Fruit fly (Drosophila melanogaster): ENCODE measurements around the gene Pxt.

The Pxt gene

dm6 chr3R:17701131-17701593 is 18.1 kb upstream of the Pxt start (continued):
- TF ChIP-seq repo (GFP tag; optimal IDR thresholded peaks at IDR 0.05) (no peak), CG8290 (GFP tag; optimal IDR thresholded peaks at IDR 0.05) (no peak), CG8290 (tag; optimal IDR thresholded peaks at IDR 0.05) (peak in 1 of 2 experiments; percentile 7), wek (GFP tag; optimal IDR thresholded peaks at IDR 0.05) (no peak), CG4854 (GFP tag; optimal IDR thresholded peaks at IDR 0.05) (no peak), CG31441 (GFP tag; IDR thresholded peaks at IDR 0.05) (no peak), Hey (tag; optimal IDR thresholded peaks at IDR 0.05) (peak; percentile 84), emc (GFP tag; optimal IDR thresholded peaks at IDR 0.05) (no peak), Ets65A (GFP tag) (peak; percentile 24), CG7372 (GFP tag; IDR thresholded peaks at IDR 0.05) (no peak), grn (GFP tag; optimal IDR thresholded peaks at IDR 0.05) (peak; percentile 75), CG17612 (GFP tag; IDR thresholded peaks at IDR 0.05) (no peak), D19A (tag; optimal IDR thresholded peaks at IDR 0.05) (peak; percentile 34), CG43689 (GFP tag; IDR thresholded peaks at IDR 0.05) (no peak), CG15269 (tag; optimal IDR thresholded peaks at IDR 0.05) (no peak), shn (GFP tag; optimal IDR thresholded peaks at IDR 0.05) (no peak), chm (GFP tag; IDR thresholded peaks at IDR 0.05) (0 out of 2 replicates have a peak, but pooled peaks have one; percentile 8), psq (GFP tag; optimal IDR thresholded peaks at IDR 0.05) (peak; percentile 33), CG8765 (GFP tag; IDR thresholded peaks at IDR 0.05) (no peak), sob (GFP tag; IDR thresholded peaks at IDR 0.05) (0 out of 2 replicates have a peak, but pooled peaks have one; percentile 4), usp (GFP tag; optimal IDR thresholded peaks at IDR 0.05) (no peak), CoRest (tag; optimal IDR thresholded peaks at IDR 0.05) (peak; percentile 11), CG3838 (GFP tag; optimal IDR thresholded peaks at IDR 0.05) (no peak), Atf6 (GFP tag; IDR thresholded peaks at IDR 0.05) (no peak), cato (GFP tag; optimal IDR thresholded peaks at IDR 0.05; ENCODE audit: borderline replicate concordance) (no peak), gem (tag; optimal IDR thresholded peaks at IDR 0.05) (no peak), ranshi (GFP tag; IDR thresholded peaks at IDR 0.05) (no peak), tup (GFP tag; optimal IDR thresholded peaks at IDR 0.05) (no peak), CG6254 (GFP tag; optimal IDR thresholded peaks at IDR 0.05) (no peak), luna (GFP tag; optimal IDR thresholded peaks at IDR 0.05) (no peak), CG11696 (GFP tag; IDR thresholded peaks at IDR 0.05) (no peak), Nf-YC (tag; optimal IDR thresholded peaks at IDR 0.05) (no peak), Bgb (GFP tag; IDR thresholded peaks at IDR 0.05; ENCODE audit: partially characterized antibody) (no peak), CG10959 (GFP tag; IDR thresholded peaks at IDR 0.05) (no peak), CG12299 (tag; optimal IDR thresholded peaks at IDR 0.05) (no peak), Myb (GFP tag; optimal IDR thresholded peaks at IDR 0.05) (peak; percentile 10), Dbx (GFP tag; IDR thresholded peaks at IDR 0.05) (peak; percentile 47; the same call in 1 of the 3 replicates), pb (GFP tag; optimal IDR thresholded peaks at IDR 0.05) (no peak), NfI (GFP tag; optimal IDR thresholded peaks at IDR 0.05) (no peak), CG4617 (GFP tag; optimal IDR thresholded peaks at IDR 0.05; ENCODE audit: borderline replicate concordance) (no peak), Spps (tag; optimal IDR thresholded peaks at IDR 0.05) (no peak), pan (optimal IDR thresholded peaks at IDR 0.05) (no peak), pan (GFP tag; optimal IDR thresholded peaks at IDR 0.05 in 1 of 2, IDR thresholded peaks at IDR 0.05 in 1 of 2) (no peak), CG12659 (GFP tag; optimal IDR thresholded peaks at IDR 0.05) (no peak), CG17385 (GFP tag; optimal IDR thresholded peaks at IDR 0.05) (no peak), Hr78 (GFP tag; optimal IDR thresholded peaks at IDR 0.05) (no peak), CG12219 (GFP tag; optimal IDR thresholded peaks at IDR 0.05) (no peak), CG1792 (GFP tag; optimal IDR thresholded peaks at IDR 0.05) (no peak), gsb (GFP tag; IDR thresholded peaks at IDR 0.05) (no peak), zen (tag; optimal IDR thresholded peaks at IDR 0.05) (no peak), CG12071 (GFP tag; optimal IDR thresholded peaks at IDR 0.05) (no peak), Ssrp (tag; optimal IDR thresholded peaks at IDR 0.05) (no peak)

Data from whole organism, embryonic.